Fruit fly (Drosophila melanogaster) Kc167 (cell line): ENCODE results near the gene Nedd8.

Experiments used
- Myc ChIP-seq: fragments of >200 bp; optimal IDR thresholded peaks from 2 replicates; lab custom pipeline; 2017; ENCODE audit warnings: missing external identifiers
- Sin3A ChIP-seq: fragments of >200 bp; optimal IDR thresholded peaks from 2 replicates; lab custom pipeline; 2018; ENCODE audit warnings: missing external identifiers
- h ChIP-seq: fragments of >200 bp; optimal IDR thresholded peaks from 3 replicates; lab custom pipeline; 2018; ENCODE audit warnings: missing external identifiers
- insv ChIP-seq: fragments of >200 bp; optimal IDR thresholded peaks from 3 replicates; lab custom pipeline; 2018; ENCODE audit warnings: missing external identifiers
- psq ChIP-seq: fragments of >200 bp; optimal IDR thresholded peaks from 2 replicates; lab custom pipeline; 2017; ENCODE audit warnings: missing external identifiers
- ttk ChIP-seq: sonication (Bioruptor generic); optimal IDR thresholded peaks from 2 replicates; lab custom pipeline; 2017; ENCODE audit warnings: missing external identifiers

The Nedd8 gene

DNA sequence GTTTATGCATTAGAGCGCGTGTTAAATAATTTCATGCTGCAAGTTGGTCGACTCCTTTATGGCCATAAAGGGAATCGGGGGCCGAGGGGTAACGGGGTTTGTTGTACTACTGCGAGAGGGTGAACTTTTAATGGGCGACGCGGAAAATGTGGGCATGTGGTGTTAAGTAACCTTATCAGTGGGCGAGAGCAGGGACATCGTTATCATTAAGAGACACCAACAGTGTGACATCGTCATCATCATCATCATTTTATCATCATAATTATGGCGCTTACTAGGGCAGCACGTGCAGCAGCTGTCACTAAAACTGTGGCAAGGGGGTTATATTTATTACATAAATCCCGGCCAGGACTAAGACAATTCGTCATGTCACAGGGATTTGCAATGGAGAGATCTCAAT is 26.2 kb downstream of the Nedd8 start:
- TF ChIP-seq h (lab: Kevin White, UChicago): no peak
- TF ChIP-seq psq: no peak
- TF ChIP-seq ttk (lab: Kevin White, UChicago): no peak
- TF ChIP-seq Myc (lab: Kevin White, UChicago): no peak
- no peak for TF ChIP-seq Sin3A (lab: Kevin White, UChicago)
- no peak for TF ChIP-seq insv (lab: Kevin White, UChicago)

DNA sequence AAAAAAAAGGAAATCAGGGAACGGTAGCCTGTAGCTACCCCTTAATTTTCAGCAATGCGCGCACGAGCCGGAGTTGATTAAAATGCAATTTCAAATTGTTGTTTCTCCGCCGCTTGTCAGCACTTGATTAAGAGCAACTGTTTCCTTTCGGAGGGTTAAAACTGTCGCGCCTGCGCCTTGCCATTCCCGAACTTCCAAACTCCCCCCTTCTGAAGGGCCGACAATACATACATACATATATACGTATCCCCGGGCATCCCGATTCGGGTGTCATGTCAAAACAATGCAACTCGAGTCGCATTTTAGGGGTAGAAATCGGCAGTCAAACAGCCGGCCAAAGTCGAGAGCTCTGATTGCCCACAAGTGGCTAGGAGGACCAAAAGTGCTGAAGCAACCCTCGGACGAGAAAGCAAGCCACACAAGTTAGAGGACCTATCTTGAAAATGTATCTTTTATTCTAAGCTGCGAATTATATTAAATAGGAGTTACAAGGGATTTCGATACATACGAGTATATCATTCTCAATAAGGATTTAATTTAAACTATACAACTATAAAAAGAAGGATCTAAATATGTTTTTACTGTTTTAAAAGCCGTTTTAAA is 26.9 kb downstream of the Nedd8 start:
- no peak for TF ChIP-seq ttk (lab: Kevin White, UChicago)
- no peak for TF ChIP-seq insv (lab: Kevin White, UChicago)
- TF ChIP-seq h (lab: Kevin White, UChicago): no peak
- no peak for TF ChIP-seq psq
- TF ChIP-seq Myc (lab: Kevin White, UChicago): no peak
- TF ChIP-seq Sin3A (lab: Kevin White, UChicago): no peak

DNA sequence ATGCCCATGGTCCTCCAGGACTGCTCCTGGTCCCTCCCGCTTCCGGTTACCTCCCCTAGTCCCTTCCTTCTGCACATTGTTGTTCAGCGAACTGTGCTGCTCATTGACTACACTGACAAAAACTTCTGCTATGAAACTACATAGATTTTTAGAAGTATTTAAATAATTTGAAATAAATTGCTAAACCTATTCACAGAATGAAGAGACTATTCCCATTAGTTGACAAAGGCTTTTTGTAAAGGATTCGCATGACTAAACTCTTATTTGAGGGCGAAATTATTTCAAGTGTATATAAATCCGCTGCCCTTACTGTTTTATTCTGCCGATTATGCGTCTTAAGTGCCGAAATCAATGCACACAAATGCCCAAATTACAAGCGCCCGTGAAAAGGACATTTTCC is 30.4 kb downstream of the Nedd8 start:
- no peak for TF ChIP-seq psq
- TF ChIP-seq Myc (lab: Kevin White, UChicago): no peak
- no peak for TF ChIP-seq h (lab: Kevin White, UChicago)
- no peak for TF ChIP-seq insv (lab: Kevin White, UChicago)
- TF ChIP-seq ttk (lab: Kevin White, UChicago): no peak
- TF ChIP-seq Sin3A (lab: Kevin White, UChicago): no peak

DNA sequence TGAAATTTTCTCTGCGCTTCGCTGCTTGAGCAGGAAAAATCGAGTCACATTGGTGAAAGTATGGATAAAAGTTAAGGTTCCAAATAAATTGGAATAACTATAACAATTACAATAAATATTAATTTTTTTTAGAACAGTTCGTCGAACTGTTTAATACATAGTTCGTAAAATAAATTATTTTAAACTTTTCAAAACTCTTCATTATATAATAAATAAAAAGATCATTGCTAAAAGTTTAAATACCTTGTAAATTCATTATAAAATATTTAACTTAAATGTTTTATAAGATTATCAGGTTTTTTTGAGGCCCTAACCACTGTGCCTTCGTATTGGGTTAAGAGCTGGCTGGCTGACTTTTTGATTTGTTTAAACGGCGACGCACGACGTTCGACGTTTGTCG is 32.2 kb downstream of the Nedd8 start:
- TF ChIP-seq ttk (lab: Kevin White, UChicago) (no peak), h (lab: Kevin White, UChicago) (no peak), psq (no peak), Sin3A (lab: Kevin White, UChicago) (no peak), Myc (lab: Kevin White, UChicago) (no peak), insv (lab: Kevin White, UChicago) (no peak)

DNA sequence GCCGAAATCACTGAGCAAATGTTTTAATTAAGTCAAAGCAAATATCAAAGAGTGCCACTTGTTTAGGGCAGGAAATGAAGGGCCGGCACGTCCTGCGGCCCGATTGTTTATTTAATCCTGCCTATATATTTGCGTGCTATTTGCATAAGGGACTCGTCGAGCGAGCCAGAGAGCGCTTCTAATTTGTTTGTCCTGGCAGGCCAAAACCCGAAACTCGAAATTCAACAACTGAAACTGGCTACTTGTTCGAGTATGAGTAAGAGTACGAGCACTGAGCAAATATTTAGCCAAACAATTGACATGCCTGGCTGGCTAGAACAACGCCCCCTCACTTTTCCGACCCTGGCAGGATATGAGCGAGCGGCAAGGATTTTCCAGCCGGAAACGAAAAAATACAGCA is 34.1 kb downstream of the Nedd8 start:
- TF ChIP-seq h (lab: Kevin White, UChicago): no peak
- no peak for TF ChIP-seq psq
- no peak for TF ChIP-seq Myc (lab: Kevin White, UChicago)
- TF ChIP-seq ttk (lab: Kevin White, UChicago): no peak
- TF ChIP-seq Sin3A (lab: Kevin White, UChicago): no peak
- TF ChIP-seq insv (lab: Kevin White, UChicago): no peak

DNA sequence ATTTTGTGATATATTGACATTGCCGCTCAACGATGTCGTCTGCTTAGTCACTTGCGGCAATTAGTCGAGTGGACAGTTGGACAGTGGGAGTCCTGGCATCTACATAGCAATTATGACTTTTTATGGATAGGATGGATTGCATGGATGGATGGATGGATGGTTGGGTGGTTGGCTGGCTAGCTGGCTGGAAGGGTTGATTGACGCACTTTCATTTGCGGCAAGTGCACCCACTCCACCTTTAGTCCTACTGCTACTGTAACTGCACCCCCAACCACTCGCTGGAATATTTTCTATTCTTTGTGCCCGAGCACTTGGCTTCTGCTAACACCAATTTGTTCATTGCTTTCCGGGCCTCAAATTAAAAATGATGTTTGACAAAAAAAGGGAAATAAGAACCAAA is 36.8 kb downstream of the Nedd8 start:
- no peak for TF ChIP-seq ttk (lab: Kevin White, UChicago)
- TF ChIP-seq insv (lab: Kevin White, UChicago): no peak
- TF ChIP-seq psq: no peak
- no peak for TF ChIP-seq h (lab: Kevin White, UChicago)
- no peak for TF ChIP-seq Sin3A (lab: Kevin White, UChicago)
- TF ChIP-seq Myc (lab: Kevin White, UChicago): no peak

DNA sequence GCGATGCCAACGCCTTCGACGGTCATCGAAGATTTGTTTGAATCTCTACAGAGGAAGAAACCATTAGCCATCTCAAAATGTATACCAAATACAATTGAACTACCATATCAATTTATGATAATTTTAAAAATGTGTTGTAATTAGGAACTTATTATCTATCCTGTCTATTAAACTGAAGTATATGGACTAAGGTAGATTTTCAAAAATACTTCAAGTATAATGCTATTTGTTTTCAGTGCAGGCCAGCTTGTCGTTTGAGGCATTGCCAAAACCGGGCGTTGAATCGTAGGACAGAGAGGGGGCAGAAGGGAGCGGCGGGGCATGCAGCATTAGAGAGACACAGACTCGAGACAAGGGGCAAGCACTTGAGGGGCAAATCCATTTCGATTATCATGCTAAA is 44.1 kb downstream of the Nedd8 start:
- TF ChIP-seq insv (lab: Kevin White, UChicago) (no peak), psq (no peak), Sin3A (lab: Kevin White, UChicago) (no peak), ttk (lab: Kevin White, UChicago) (no peak), h (lab: Kevin White, UChicago) (no peak), Myc (lab: Kevin White, UChicago) (no peak)

DNA sequence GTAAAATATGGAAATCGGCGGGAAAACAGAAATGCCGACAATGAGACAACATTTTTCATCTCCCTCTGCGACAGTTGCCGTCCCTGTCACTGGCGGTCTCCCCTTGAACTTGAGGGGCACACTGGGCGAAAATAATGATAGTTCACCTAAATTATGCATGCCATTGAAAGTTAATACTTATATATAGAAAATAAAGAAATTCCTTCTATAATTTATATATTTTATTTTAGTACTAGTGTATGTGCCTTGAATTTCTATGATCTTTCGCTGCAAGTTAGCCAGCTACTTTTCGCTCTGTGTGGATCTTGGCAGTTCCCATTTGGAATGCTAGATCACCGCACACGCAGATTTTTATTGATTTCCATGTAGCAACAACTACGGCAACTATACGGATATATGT is 45.0 kb downstream of the Nedd8 start:
- no peak for TF ChIP-seq psq
- TF ChIP-seq Sin3A (lab: Kevin White, UChicago): no peak
- TF ChIP-seq h (lab: Kevin White, UChicago): no peak
- TF ChIP-seq insv (lab: Kevin White, UChicago): no peak
- TF ChIP-seq ttk (lab: Kevin White, UChicago): no peak
- TF ChIP-seq Myc (lab: Kevin White, UChicago): no peak
